Fruit fly (Drosophila melanogaster): ENCODE data around the gene CG5199.
A peak's percentile ranks its signal among the peaks of the same experiment; 100 is the strongest.

CG5199 gene

DNA sequence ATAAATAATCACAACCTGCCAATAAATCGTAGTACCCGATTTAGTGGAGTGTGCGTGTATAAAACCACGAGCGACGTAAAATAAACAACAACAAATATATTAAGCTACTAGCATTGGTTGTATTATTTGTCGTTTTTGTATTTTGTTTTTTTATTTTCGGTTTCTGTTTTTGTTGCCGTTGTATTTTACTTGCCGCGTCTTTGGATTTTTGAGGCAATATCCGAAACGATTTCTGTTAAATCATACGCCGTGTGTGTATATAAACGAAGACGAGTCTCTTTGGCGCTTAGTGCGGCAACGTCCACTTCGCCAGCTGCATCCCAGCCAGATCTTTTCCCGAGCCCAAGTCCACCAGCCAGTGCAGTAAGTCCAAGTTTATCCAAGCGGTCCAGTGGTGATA lies 39.4 kb downstream of the CG5199 start, which contains the start of gene zye:
zye (plus strand) TSS at position 301 of the 400 bp plus-strand sequence.
- TF ChIP-seq rn (GFP tag; IDR thresholded peaks at IDR 0.05) = no peak
- TF ChIP-seq CG14655 (GFP tag; optimal IDR thresholded peaks at IDR 0.05) = no peak
- TF ChIP-seq CG13204 (GFP tag; optimal IDR thresholded peaks at IDR 0.05) = no peak
- no peak for TF ChIP-seq Ets98B (GFP tag; IDR thresholded peaks at IDR 0.05)
- no peak for TF ChIP-seq CG4496 (GFP tag; IDR thresholded peaks at IDR 0.05)
- TF ChIP-seq CG8159 (tag; optimal IDR thresholded peaks at IDR 0.05) = no peak
- no peak for TF ChIP-seq EcR (GFP tag; optimal IDR thresholded peaks at IDR 0.05)
- TF ChIP-seq Pif1A (GFP tag; optimal IDR thresholded peaks at IDR 0.05) = no peak
- TF ChIP-seq CG10348 (GFP tag; IDR thresholded peaks at IDR 0.05) = no peak
- no peak for TF ChIP-seq CG9948 (tag; optimal IDR thresholded peaks at IDR 0.05)

dm6 chr3L:20410780-20411179 lies 41.9 kb downstream of the CG5199 start:
- TF ChIP-seq Pif1B (GFP tag; optimal IDR thresholded peaks at IDR 0.05) (no peak), CG8301 (tag; optimal IDR thresholded peaks at IDR 0.05) (no peak), EcR (GFP tag; optimal IDR thresholded peaks at IDR 0.05) (no peak), Ets98B (GFP tag; IDR thresholded peaks at IDR 0.05) (no peak), CG32121 (GFP tag; IDR thresholded peaks at IDR 0.05) (no peak)

- TF ChIP-seq CG12605 (GFP tag; IDR thresholded peaks at IDR 0.05) = no peak
- no peak for TF ChIP-seq CG17806 (tag; optimal IDR thresholded peaks at IDR 0.05)
- TF ChIP-seq rn (GFP tag; IDR thresholded peaks at IDR 0.05) = no peak
- TF ChIP-seq CG32121 (GFP tag; IDR thresholded peaks at IDR 0.05) = no peak
- TF ChIP-seq CG8159 (tag; optimal IDR thresholded peaks at IDR 0.05) = no peak
- TF ChIP-seq Ets98B (GFP tag; IDR thresholded peaks at IDR 0.05) = no peak
Observed at dm6 chr3L:20410345-20410744, 42.3 kb downstream of the CG5199 start, which contains the start of gene CG13248. CG13248 (minus strand) TSS chr3L:20410566.

dm6 chr3L:20405971-20406948 lies 46.4 kb downstream of the CG5199 start:
- TF ChIP-seq CG4496 (GFP tag; IDR thresholded peaks at IDR 0.05) (0 out of 3 replicates have a peak, but pooled peaks have one; percentile 15), Pif1A (GFP tag; optimal IDR thresholded peaks at IDR 0.05) (no peak)

DNA sequence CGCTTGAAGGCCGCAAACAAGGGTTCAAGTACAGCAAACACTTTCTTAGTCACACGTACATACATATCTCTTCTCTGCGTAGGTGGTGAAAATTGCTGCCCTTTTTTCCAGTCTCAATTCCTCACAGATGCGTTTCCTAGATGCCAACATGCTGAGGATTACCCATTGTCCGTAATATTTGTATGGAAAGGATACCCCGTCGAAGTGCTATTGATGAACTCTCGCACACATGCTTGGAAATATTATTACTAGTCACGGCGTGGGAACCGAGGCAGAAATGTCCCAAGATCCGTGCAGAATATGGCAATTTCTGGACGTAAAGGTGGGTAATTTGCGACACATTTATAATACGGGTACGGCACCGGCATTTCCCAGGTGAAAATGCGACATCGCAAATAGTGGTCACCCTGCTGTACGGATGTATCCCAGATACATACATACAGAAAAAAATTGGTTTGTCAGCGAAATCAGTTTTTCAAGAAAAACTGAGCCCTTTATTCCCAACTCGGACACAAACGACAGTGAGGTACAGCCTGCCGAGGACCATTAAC lies 47.3 kb downstream of the CG5199 start:
- TF ChIP-seq CG34367 (tag; optimal IDR thresholded peaks at IDR 0.05) = no peak
- no peak for TF ChIP-seq Snoo (tag; optimal IDR thresholded peaks at IDR 0.05)
- TF ChIP-seq CG10348 (GFP tag; IDR thresholded peaks at IDR 0.05) = no peak
- no peak for TF ChIP-seq CG14655 (GFP tag; optimal IDR thresholded peaks at IDR 0.05)
- TF ChIP-seq Pif1A (GFP tag; optimal IDR thresholded peaks at IDR 0.05) = no peak
- TF ChIP-seq CG4496 (GFP tag; IDR thresholded peaks at IDR 0.05) = no peak
- TF ChIP-seq D1 (tag; optimal IDR thresholded peaks at IDR 0.05) = no peak
- no peak for TF ChIP-seq CG8301 (tag; optimal IDR thresholded peaks at IDR 0.05)
- no peak for TF ChIP-seq fd96Ca (GFP tag; IDR thresholded peaks at IDR 0.05)
- no peak for TF ChIP-seq CG17806 (tag; optimal IDR thresholded peaks at IDR 0.05)
- no peak for TF ChIP-seq Ets98B (GFP tag; IDR thresholded peaks at IDR 0.05)
- no peak for TF ChIP-seq EcR (GFP tag; optimal IDR thresholded peaks at IDR 0.05)
- no peak for TF ChIP-seq rn (GFP tag; IDR thresholded peaks at IDR 0.05)
- TF ChIP-seq CG15710 (tag; optimal IDR thresholded peaks at IDR 0.05) = no peak
- TF ChIP-seq CG9948 (tag; optimal IDR thresholded peaks at IDR 0.05) = no peak
- TF ChIP-seq CG32121 (GFP tag; IDR thresholded peaks at IDR 0.05) = no peak
- no peak for TF ChIP-seq CG12605 (GFP tag; IDR thresholded peaks at IDR 0.05)
- no peak for TF ChIP-seq gl (tag; optimal IDR thresholded peaks at IDR 0.05)

DNA sequence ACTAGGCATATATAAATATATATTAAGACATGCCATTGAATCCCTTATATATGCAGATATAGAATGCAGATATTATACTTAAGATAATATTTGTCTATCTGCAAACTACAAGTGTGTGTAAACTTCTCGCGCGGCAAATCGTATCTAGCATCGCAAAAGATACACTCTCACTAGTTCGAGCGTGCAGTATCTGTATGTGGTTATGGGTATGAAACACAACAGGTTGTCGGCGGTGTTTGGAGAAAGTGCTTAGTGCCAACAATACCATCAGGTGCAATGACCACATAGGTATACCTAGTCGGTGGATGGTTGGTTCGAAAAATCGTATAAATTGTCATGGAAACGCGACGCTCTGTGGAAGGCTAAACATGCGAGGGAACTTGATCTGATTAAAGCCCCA lies 48.1 kb downstream of the CG5199 start:
- TF ChIP-seq Ets98B (GFP tag; IDR thresholded peaks at IDR 0.05) (no peak), CG34367 (tag; optimal IDR thresholded peaks at IDR 0.05) (no peak), CG17806 (tag; optimal IDR thresholded peaks at IDR 0.05) (no peak), Snoo (tag; optimal IDR thresholded peaks at IDR 0.05) (no peak), EcR (GFP tag; optimal IDR thresholded peaks at IDR 0.05) (no peak), CG10348 (GFP tag; IDR thresholded peaks at IDR 0.05) (no peak), CG12605 (GFP tag; IDR thresholded peaks at IDR 0.05) (no peak), CG8301 (tag; optimal IDR thresholded peaks at IDR 0.05) (no peak), D1 (tag; optimal IDR thresholded peaks at IDR 0.05) (no peak), Pif1A (GFP tag; optimal IDR thresholded peaks at IDR 0.05) (no peak), gl (tag; optimal IDR thresholded peaks at IDR 0.05) (no peak), CG32121 (GFP tag; IDR thresholded peaks at IDR 0.05) (no peak)

All from whole organism, pupa.